Fruit fly (Drosophila melanogaster) whole organism, pupa: Measurements from ENCODE around the gene CG13862.
"Not testable (repeated sequence)": the region's sequence is repeated elsewhere in the genome, so short reads cannot be mapped to it uniquely, and the experiment has no call there.

ENCODE experiments used
- CG10348 ChIP-seq: fragments of 200-800 bp; sonication (Bioruptor generic); IDR thresholded peaks from 2 replicates; pipeline ENCODE4 v1.3.6; 2022; ENCODE audit warnings: missing biosample characterization, missing genetic modification characterization
- CG12605 ChIP-seq: fragments of 200-800 bp; sonication (Bioruptor generic); IDR thresholded peaks from 2 replicates; pipeline ENCODE4 v1.3.6; 2022; ENCODE audit warnings: missing biosample characterization, missing genetic modification characterization
- CG13204 ChIP-seq: fragments of 200-800 bp; sonication (Bioruptor generic); optimal IDR thresholded peaks from 2 replicates; lab custom pipeline; 2018; ENCODE audit warnings: missing biosample characterization, mild to moderate bottlenecking, missing genetic modification characterization, moderate library complexity
- CG14655 ChIP-seq: fragments of 200-800 bp; sonication (Bioruptor generic); optimal IDR thresholded peaks from 3 replicates; lab custom pipeline; 2017; ENCODE audit warnings: mild to moderate bottlenecking, missing biosample characterization, missing genetic modification reagents, missing genetic modification characterization
- CG15710 ChIP-seq: fragments of 200-800 bp; sonication (Bioruptor generic); optimal IDR thresholded peaks from 2 replicates; lab custom pipeline; 2018; ENCODE audit warnings: missing biosample characterization, mild to moderate bottlenecking, missing genetic modification characterization, moderate library complexity
- CG17806 ChIP-seq: fragments of 200-800 bp; sonication (Bioruptor generic); optimal IDR thresholded peaks from 2 replicates; lab custom pipeline; 2018; ENCODE audit warnings: missing biosample characterization, mild to moderate bottlenecking, missing genetic modification characterization, moderate library complexity
- CG32121 ChIP-seq: fragments of 200-800 bp; sonication (Bioruptor generic); IDR thresholded peaks from 2 replicates; pipeline ENCODE4 v1.3.6; 2022; ENCODE audit warnings: missing biosample characterization, missing genetic modification characterization
- CG34367 ChIP-seq: fragments of 200-800 bp; sonication (Bioruptor generic); optimal IDR thresholded peaks from 2 replicates; lab custom pipeline; 2018; ENCODE audit warnings: missing biosample characterization, mild to moderate bottlenecking, missing genetic modification characterization
- CG4496 ChIP-seq: fragments of 200-800 bp; sonication (Bioruptor generic); IDR thresholded peaks from 3 replicates; pipeline ENCODE4 v1.3.6; 2022; ENCODE audit warnings: missing biosample characterization, missing genetic modification characterization
- CG8159 ChIP-seq: fragments of 200-800 bp; sonication (Bioruptor generic); optimal IDR thresholded peaks from 3 replicates; lab custom pipeline; 2018; ENCODE audit warnings: missing biosample characterization, mild to moderate bottlenecking, missing genetic modification characterization, moderate library complexity
- CG8301 ChIP-seq: fragments of 200-800 bp; sonication (Bioruptor generic); optimal IDR thresholded peaks from 2 replicates; lab custom pipeline; 2018; ENCODE audit warnings: missing biosample characterization, mild to moderate bottlenecking, missing genetic modification characterization
- CG9948 ChIP-seq: fragments of 200-800 bp; sonication (Bioruptor generic); optimal IDR thresholded peaks from 2 replicates; lab custom pipeline; 2018; ENCODE audit warnings: missing biosample characterization, mild to moderate bottlenecking, missing genetic modification characterization, moderate library complexity
- D1 ChIP-seq: fragments of 200-800 bp; sonication (Bioruptor generic); optimal IDR thresholded peaks from 2 replicates; lab custom pipeline; 2018; ENCODE audit warnings: missing biosample characterization, mild to moderate bottlenecking, missing genetic modification characterization, moderate library complexity
- EcR ChIP-seq: fragments of 200-800 bp; sonication (Bioruptor generic); optimal IDR thresholded peaks from 3 replicates; lab custom pipeline; 2019; ENCODE audit warnings: missing biosample characterization, missing genetic modification characterization, mild to moderate bottlenecking, moderate library complexity, missing genetic modification reagents
- Ets98B ChIP-seq: fragments of 200-800 bp; sonication (Bioruptor generic); IDR thresholded peaks from 2 replicates; pipeline ENCODE4 v1.3.6; 2022; ENCODE audit warnings: missing biosample characterization, missing genetic modification characterization
- Pif1A ChIP-seq: fragments of 200-800 bp; sonication (Bioruptor generic); optimal IDR thresholded peaks from 3 replicates; lab custom pipeline; 2016; ENCODE audit warnings: missing biosample characterization, missing genetic modification characterization
- Pif1B ChIP-seq: fragments of 200-800 bp; sonication (Bioruptor generic); optimal IDR thresholded peaks from 3 replicates; lab custom pipeline; 2016; ENCODE audit warnings: missing biosample characterization, missing genetic modification characterization
- Snoo ChIP-seq: fragments of 200-800 bp; sonication (Bioruptor generic); optimal IDR thresholded peaks from 3 replicates; lab custom pipeline; 2017; ENCODE audit warnings: missing biosample characterization, mild to moderate bottlenecking, missing genetic modification characterization, inconsistent platforms
- fd96Ca ChIP-seq: fragments of 200-800 bp; sonication (Bioruptor generic); IDR thresholded peaks from 3 replicates; pipeline ENCODE4 v1.3.6; 2022; ENCODE audit warnings: missing biosample characterization, missing genetic modification characterization
- gl ChIP-seq: fragments of 200-800 bp; sonication (Bioruptor generic); optimal IDR thresholded peaks from 2 replicates; lab custom pipeline; 2018; ENCODE audit warnings: missing biosample characterization, mild to moderate bottlenecking, missing genetic modification characterization
- rn ChIP-seq: fragments of 200-800 bp; sonication (Bioruptor generic); IDR thresholded peaks from 2 replicates; pipeline ENCODE4 v1.3.6; 2022; ENCODE audit warnings: missing biosample characterization, missing genetic modification characterization

Gene CG13862

dm6 chr3R:22331691-22332090 is at the start of gene CG13862:
Gene CG13862 (plus strand): TSS chr3R:22331991.
- TF ChIP-seq D1 (no peak), CG13204 (GFP tag; lab: Kevin White, UChicago) (no peak), CG8301 (no peak), CG15710 (tag; lab: Kevin White, UChicago) (no peak), gl (tag; lab: Kevin White, UChicago) (no peak), EcR (no peak), rn (no peak), Ets98B (GFP tag; lab: Robert Waterston, UW) (no peak)
- TF ChIP-seq, all 21 proteins: peak for 0

dm6 chr3R:22287470-22287869 is 44.3 kb upstream of the CG13862 start:
- TF ChIP-seq CG12605 (no peak), CG8301 (no peak), D1 (no peak), CG8159 (tag; lab: Kevin White, UChicago) (no peak), CG13204 (GFP tag; lab: Kevin White, UChicago) (no peak), CG32121 (GFP tag; lab: Robert Waterston, UW) (no peak), gl (tag; lab: Kevin White, UChicago) (no peak), rn (no peak), CG34367 (tag; lab: Kevin White, UChicago) (no peak), CG15710 (tag; lab: Kevin White, UChicago) (no peak), CG17806 (tag; lab: Kevin White, UChicago) (no peak), CG10348 (GFP tag; lab: Robert Waterston, UW) (no peak)

DNA sequence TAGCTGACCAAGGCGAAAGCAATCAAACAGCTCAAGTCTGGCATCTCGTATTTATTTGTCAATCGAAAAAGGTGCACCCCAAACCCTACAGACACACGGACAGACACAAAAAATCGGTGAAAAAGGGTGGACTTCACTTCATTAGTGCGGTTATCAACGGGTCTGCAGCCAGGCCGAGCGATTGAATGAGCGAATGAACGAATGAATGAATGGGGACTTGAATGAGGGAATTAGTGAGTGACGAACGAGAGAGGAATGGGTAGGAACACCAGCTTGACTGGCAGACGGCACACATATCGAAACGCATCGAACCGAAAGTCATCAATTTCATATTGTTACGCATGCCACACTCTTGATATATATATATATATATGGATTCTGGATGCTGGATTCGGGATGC is 43.5 kb upstream of the CG13862 start:
- TF ChIP-seq CG14655 (GFP tag; lab: Kevin White, UChicago): no peak

DNA sequence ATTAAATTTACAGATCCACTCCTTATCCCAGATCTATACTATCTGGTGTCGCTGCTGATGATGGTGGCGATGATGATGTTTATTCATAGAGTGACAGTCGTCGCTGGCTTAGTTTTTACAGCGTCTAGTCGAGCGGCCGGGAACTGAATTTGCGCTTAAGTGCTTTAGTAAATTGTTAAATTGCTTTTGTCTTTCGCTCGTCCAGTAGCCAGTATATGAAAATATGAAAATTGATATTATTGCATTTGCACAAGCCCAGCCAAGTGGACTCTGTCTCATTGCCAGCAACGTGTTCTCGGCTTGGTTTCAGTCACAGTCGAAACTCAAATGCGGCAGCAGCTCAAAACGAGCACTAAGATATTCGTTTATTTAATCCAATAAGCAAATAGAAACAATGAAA is 33.3 kb upstream of the CG13862 start, which contains the start of gene CG7084:
CG7084 (plus strand) TSS at position 301 of the 400 bp plus-strand sequence.
- not testable (repeated sequence) for TF ChIP-seq CG12605; CG15710 (tag; lab: Kevin White, UChicago); CG17806 (tag; lab: Kevin White, UChicago)

DNA sequence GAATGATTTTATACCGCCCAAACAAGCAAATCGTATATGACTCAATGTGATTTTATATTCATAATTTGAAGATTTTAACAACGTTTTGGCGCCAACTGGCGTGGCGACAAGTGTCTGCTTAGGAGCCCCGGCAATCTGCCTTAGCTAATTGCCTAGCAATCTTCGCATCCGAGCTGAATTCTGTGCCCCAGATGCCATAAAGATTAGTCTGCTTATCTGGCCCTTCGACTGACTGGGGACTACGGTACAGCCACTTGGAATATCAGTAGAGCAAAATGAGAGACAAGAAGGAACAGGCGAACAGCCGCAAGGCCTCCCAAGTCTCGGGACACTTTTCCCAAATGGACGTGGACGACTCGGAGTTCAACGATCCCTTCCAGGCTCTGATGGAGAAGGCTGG is 31.7 kb upstream of the CG13862 start:
- TF ChIP-seq CG17806 (tag; lab: Kevin White, UChicago) (no peak), CG9948 (tag; lab: Kevin White, UChicago) (no peak), rn (no peak), CG15710 (tag; lab: Kevin White, UChicago) (no peak), CG14655 (GFP tag; lab: Kevin White, UChicago) (no peak), CG12605 (no peak), CG8159 (tag; lab: Kevin White, UChicago) (no peak), Pif1A (no peak), CG4496 (no peak), Ets98B (GFP tag; lab: Robert Waterston, UW) (no peak), CG13204 (GFP tag; lab: Kevin White, UChicago) (no peak), gl (tag; lab: Kevin White, UChicago) (no peak), fd96Ca (GFP tag; lab: Robert Waterston, UW) (no peak), CG34367 (tag; lab: Kevin White, UChicago) (no peak)

- no peak for TF ChIP-seq CG13204 (GFP tag; lab: Kevin White, UChicago)
- TF ChIP-seq CG10348 (GFP tag; lab: Robert Waterston, UW): no peak
- TF ChIP-seq CG8301: no peak
- TF ChIP-seq CG34367 (tag; lab: Kevin White, UChicago): no peak
- TF ChIP-seq Snoo: no peak
- no peak for TF ChIP-seq D1
- no peak for TF ChIP-seq Ets98B (GFP tag; lab: Robert Waterston, UW)
- no peak for TF ChIP-seq fd96Ca (GFP tag; lab: Robert Waterston, UW)
- no peak for TF ChIP-seq CG15710 (tag; lab: Kevin White, UChicago)
- no peak for TF ChIP-seq CG4496
- TF ChIP-seq rn: no peak
Measured at dm6 chr3R:22323994-22324393, 7.8 kb upstream of the CG13862 start, which contains the start of gene CG34377. Gene CG34377 (minus strand): TSS chr3R:22324094.

DNA sequence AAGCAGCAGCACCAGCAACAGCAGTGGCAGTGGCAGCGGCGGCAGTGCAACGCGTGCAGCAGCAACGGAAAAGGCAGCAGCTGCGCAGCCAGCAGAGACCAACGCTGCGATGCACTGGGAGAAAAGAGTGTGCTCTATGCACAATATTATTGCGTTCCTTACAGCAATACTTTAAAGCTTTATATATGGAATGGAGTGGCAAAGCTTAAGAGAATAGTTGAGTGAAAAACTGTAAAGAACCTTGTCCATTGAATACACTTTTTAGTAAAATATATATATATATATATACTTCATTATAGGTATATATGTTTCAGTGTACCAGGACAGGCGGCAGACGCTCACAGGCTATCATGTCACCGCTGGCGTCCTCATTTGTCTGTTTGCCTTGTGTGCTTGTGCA is 7.1 kb upstream of the CG13862 start:
- TF ChIP-seq CG9948 (tag; lab: Kevin White, UChicago) (peak; percentile 78), CG8301 (peak; percentile 59), CG13204 (GFP tag; lab: Kevin White, UChicago) (peak; percentile 56), Pif1A (no peak), Ets98B (GFP tag; lab: Robert Waterston, UW) (peak; percentile 27; the same call in 1 of the 2 replicates), CG17806 (tag; lab: Kevin White, UChicago) (peak; percentile 79), CG4496 (peak; percentile 68; the same call in 2 of the 3 replicates), CG12605 (peak; percentile 15; the same call in 1 of the 2 replicates), CG14655 (GFP tag; lab: Kevin White, UChicago) (peak; percentile 81), Pif1B (peak; percentile 7), fd96Ca (GFP tag; lab: Robert Waterston, UW) (peak; percentile 64; the same call in 2 of the 3 replicates), CG15710 (tag; lab: Kevin White, UChicago) (peak; percentile 76), CG10348 (GFP tag; lab: Robert Waterston, UW) (no peak), Snoo (peak; percentile 46), CG32121 (GFP tag; lab: Robert Waterston, UW) (peak; percentile 55; the same call in 1 of the 2 replicates), gl (tag; lab: Kevin White, UChicago) (no peak), EcR (no peak), D1 (no peak), CG8159 (tag; lab: Kevin White, UChicago) (peak; percentile 83), rn (no peak), CG34367 (tag; lab: Kevin White, UChicago) (peak; percentile 63)
